Fruit fly (Drosophila melanogaster) whole organism, wandering third instar larva: ENCODE results near the gene CG10470.
A peak's percentile ranks its signal among the peaks of the same experiment; 100 is the strongest.

ENCODE experiments used
- Abd-B ChIP-seq: fragments of >200 bp; optimal IDR thresholded peaks from 2 replicates; lab custom pipeline; 2017; ENCODE audit warnings: missing biosample characterization, missing genetic modification characterization
- CG32264 ChIP-seq: fragments of 200-800 bp; sonication (Bioruptor generic); optimal IDR thresholded peaks from 2 replicates; lab custom pipeline; 2016; ENCODE audit warnings: missing biosample characterization, missing genetic modification characterization
- CG9705 ChIP-seq: fragments of 200-800 bp; sonication (Bioruptor generic); optimal IDR thresholded peaks from 2 replicates; lab custom pipeline; 2018; ENCODE audit warnings: missing biosample characterization, mild to moderate bottlenecking, missing genetic modification characterization
- CrebA ChIP-seq: fragments of 200-800 bp; sonication (Bioruptor generic); optimal IDR thresholded peaks from 2 replicates; lab custom pipeline; 2016; ENCODE audit warnings: missing biosample characterization, mild to moderate bottlenecking, missing genetic modification characterization, borderline replicate concordance
- Dfd ChIP-seq: fragments of >200 bp; optimal IDR thresholded peaks from 2 replicates; lab custom pipeline; 2017; ENCODE audit warnings: missing biosample characterization, missing genetic modification characterization
- Dif ChIP-seq: fragments of 200-275, 200-300 bp; sonication (Bioruptor generic); optimal IDR thresholded peaks from 2 replicates; lab custom pipeline; 2018; ENCODE audit warnings: missing biosample characterization, missing genetic modification characterization; ENCODE audit not compliant: partially characterized antibody
- GATAd ChIP-seq: sonication (Bioruptor generic); optimal IDR thresholded peaks from 2 replicates; lab custom pipeline; 2016; ENCODE audit warnings: missing biosample characterization, missing genetic modification characterization
- HLH106 ChIP-seq: fragments of 200-800 bp; optimal IDR thresholded peaks from 3 replicates; lab custom pipeline; 2019; ENCODE audit warnings: missing biosample characterization, mild to moderate bottlenecking, missing genetic modification characterization, moderate library complexity
- Hnf4 ChIP-seq: fragments of 200-800 bp; sonication (Bioruptor generic); optimal IDR thresholded peaks from 2 replicates; lab custom pipeline; 2016; ENCODE audit warnings: missing biosample characterization, mild to moderate bottlenecking, missing genetic modification characterization
- Hr78 ChIP-seq: fragments of >200 bp; optimal IDR thresholded peaks from 2 replicates; lab custom pipeline; 2017; ENCODE audit warnings: missing biosample characterization, missing genetic modification characterization
- Hr83 ChIP-seq: fragments of 200-300 bp; sonication (Bioruptor generic); optimal IDR thresholded peaks from 2 replicates; lab custom pipeline; 2016; ENCODE audit warnings: missing biosample characterization, mild to moderate bottlenecking, missing genetic modification characterization, moderate library complexity; ENCODE audit not compliant: poor library complexity, severe bottlenecking
- Jra ChIP-seq: sonication (Bioruptor generic); optimal IDR thresholded peaks from 2 replicates; lab custom pipeline; 2016; ENCODE audit warnings: missing biosample characterization, missing genetic modification characterization
- Mio ChIP-seq: sonication (Bioruptor generic); optimal IDR thresholded peaks from 2 replicates; lab custom pipeline; 2016; ENCODE audit warnings: missing biosample characterization, missing genetic modification characterization
- Myc ChIP-seq: fragments of >200 bp; optimal IDR thresholded peaks from 2 replicates; lab custom pipeline; 2017
- N ChIP-seq: fragments of >200 bp; optimal IDR thresholded peaks from 2 replicates; lab custom pipeline; 2018; ENCODE audit warnings: missing biosample characterization, missing external identifiers, missing genetic modification characterization
- OdsH ChIP-seq: fragments of 200-800 bp; sonication (Bioruptor generic); optimal IDR thresholded peaks from 2 replicates; lab custom pipeline; 2016; ENCODE audit warnings: missing biosample characterization, mild to moderate bottlenecking, missing genetic modification characterization
- Rel ChIP-seq, 2 experiments: fragments of 200-800 bp; sonication (Bioruptor generic) in 1 of 2; optimal IDR thresholded peaks; 2 replicates in 1 of 2; 3 replicates in 1 of 2; lab custom pipeline; 2016 to 2019; ENCODE audit warnings: mild to moderate bottlenecking in 2 of 2, missing biosample characterization in 2 of 2, missing genetic modification characterization in 2 of 2, moderate library complexity in 1 of 2
- Sp1 ChIP-seq: fragments of 200-800 bp; sonication (Bioruptor generic); optimal IDR thresholded peaks from 3 replicates; lab custom pipeline; 2019; ENCODE audit warnings: missing biosample characterization, mild to moderate bottlenecking, missing genetic modification characterization, moderate library complexity
- Vsx2 ChIP-seq: fragments of 200-300, 225-300 bp; sonication (Bioruptor generic); optimal IDR thresholded peaks from 2 replicates; lab custom pipeline; 2018; ENCODE audit warnings: missing biosample characterization, missing genetic modification characterization; ENCODE audit not compliant: partially characterized antibody
- br ChIP-seq: fragments of 200-800 bp; sonication (Bioruptor generic); optimal IDR thresholded peaks from 2 replicates; lab custom pipeline; 2016; ENCODE audit warnings: missing biosample characterization, missing genetic modification characterization
- brk ChIP-seq: fragments of 200-800 bp; sonication (Bioruptor generic); optimal IDR thresholded peaks from 2 replicates; lab custom pipeline; 2016; ENCODE audit warnings: missing biosample characterization, mild to moderate bottlenecking, missing genetic modification characterization
- dl ChIP-seq, 2 experiments: fragments of 175-275, 200-275 bp in 1 of 2; fragments of 200-275 bp in 1 of 2; sonication (Bioruptor generic); optimal IDR thresholded peaks; lab custom pipeline; 2018; ENCODE audit warnings: mild to moderate bottlenecking in 2 of 2, missing biosample characterization in 2 of 2, missing genetic modification characterization in 2 of 2, moderate library complexity in 2 of 2; ENCODE audit not compliant: partially characterized antibody in 2 of 2, insufficient read depth in 1 of 2
- dmrt93B ChIP-seq: fragments of 200-800 bp; sonication (Bioruptor generic); optimal IDR thresholded peaks from 2 replicates; lab custom pipeline; 2018; ENCODE audit warnings: missing biosample characterization, mild to moderate bottlenecking, missing genetic modification characterization
- dsf ChIP-seq: sonication (Bioruptor generic); optimal IDR thresholded peaks from 2 replicates; lab custom pipeline; 2016; ENCODE audit warnings: missing biosample characterization, missing genetic modification characterization, borderline replicate concordance
- ey ChIP-seq: fragments of 200-800 bp; sonication (Bioruptor generic); optimal IDR thresholded peaks from 2 replicates; lab custom pipeline; 2016; ENCODE audit warnings: missing biosample characterization, missing genetic modification characterization
- foxo ChIP-seq, 2 experiments: fragments of 200-800 bp; sonication (Bioruptor generic); optimal IDR thresholded peaks; 2 replicates in 1 of 2; 3 replicates in 1 of 2; lab custom pipeline; 2016 to 2017; ENCODE audit warnings: missing biosample characterization in 2 of 2, missing genetic modification characterization in 2 of 2
- fru ChIP-seq: fragments of 200-800 bp; sonication (Bioruptor generic); optimal IDR thresholded peaks from 3 replicates; lab custom pipeline; 2016; ENCODE audit warnings: missing biosample characterization, mild to moderate bottlenecking, missing genetic modification characterization
- h ChIP-seq: fragments of 200-800 bp; sonication (Bioruptor generic); optimal IDR thresholded peaks from 3 replicates; lab custom pipeline; 2016; ENCODE audit warnings: missing biosample characterization, mild to moderate bottlenecking, missing genetic modification characterization
- jim ChIP-seq: fragments of 175-275, 200-325 bp; sonication (Bioruptor generic); optimal IDR thresholded peaks from 2 replicates; lab custom pipeline; 2016; ENCODE audit warnings: missing biosample characterization, mild to moderate bottlenecking, missing genetic modification characterization
- lola ChIP-seq: fragments of >200 bp; optimal IDR thresholded peaks from 2 replicates; lab custom pipeline; 2017; ENCODE audit warnings: missing biosample characterization, missing genetic modification characterization
- pan ChIP-seq: fragments of >200 bp; optimal IDR thresholded peaks from 2 replicates; lab custom pipeline; 2017
- psq ChIP-seq: fragments of 200-800 bp; sonication (Bioruptor generic); optimal IDR thresholded peaks from 3 replicates; lab custom pipeline; 2017; ENCODE audit warnings: missing biosample characterization, mild to moderate bottlenecking, missing genetic modification characterization, moderate library complexity
- rgr ChIP-seq: fragments of 200-800 bp; sonication (Bioruptor generic); optimal IDR thresholded peaks from 3 replicates; lab custom pipeline; 2016; ENCODE audit warnings: missing biosample characterization, mild to moderate bottlenecking, missing genetic modification characterization
- sage ChIP-seq: fragments of 200-800 bp; sonication (Bioruptor generic); optimal IDR thresholded peaks from 2 replicates; lab custom pipeline; 2016; ENCODE audit warnings: missing biosample characterization, mild to moderate bottlenecking, missing genetic modification characterization
- sv ChIP-seq: fragments of 200-800 bp; sonication (Bioruptor generic); optimal IDR thresholded peaks from 3 replicates; lab custom pipeline; 2016; ENCODE audit warnings: missing biosample characterization, missing genetic modification characterization
- tai ChIP-seq: sonication (Bioruptor generic); optimal IDR thresholded peaks from 2 replicates; lab custom pipeline; 2016; ENCODE audit warnings: missing biosample characterization, missing genetic modification characterization
- usp ChIP-seq: fragments of >200 bp; optimal IDR thresholded peaks from 2 replicates; lab custom pipeline; 2017; ENCODE audit warnings: missing biosample characterization, missing genetic modification characterization
- woc ChIP-seq: sonication (Bioruptor generic); optimal IDR thresholded peaks from 2 replicates; lab custom pipeline; 2016; ENCODE audit warnings: missing biosample characterization, mild to moderate bottlenecking, missing genetic modification characterization

The CG10470 gene

DNA sequence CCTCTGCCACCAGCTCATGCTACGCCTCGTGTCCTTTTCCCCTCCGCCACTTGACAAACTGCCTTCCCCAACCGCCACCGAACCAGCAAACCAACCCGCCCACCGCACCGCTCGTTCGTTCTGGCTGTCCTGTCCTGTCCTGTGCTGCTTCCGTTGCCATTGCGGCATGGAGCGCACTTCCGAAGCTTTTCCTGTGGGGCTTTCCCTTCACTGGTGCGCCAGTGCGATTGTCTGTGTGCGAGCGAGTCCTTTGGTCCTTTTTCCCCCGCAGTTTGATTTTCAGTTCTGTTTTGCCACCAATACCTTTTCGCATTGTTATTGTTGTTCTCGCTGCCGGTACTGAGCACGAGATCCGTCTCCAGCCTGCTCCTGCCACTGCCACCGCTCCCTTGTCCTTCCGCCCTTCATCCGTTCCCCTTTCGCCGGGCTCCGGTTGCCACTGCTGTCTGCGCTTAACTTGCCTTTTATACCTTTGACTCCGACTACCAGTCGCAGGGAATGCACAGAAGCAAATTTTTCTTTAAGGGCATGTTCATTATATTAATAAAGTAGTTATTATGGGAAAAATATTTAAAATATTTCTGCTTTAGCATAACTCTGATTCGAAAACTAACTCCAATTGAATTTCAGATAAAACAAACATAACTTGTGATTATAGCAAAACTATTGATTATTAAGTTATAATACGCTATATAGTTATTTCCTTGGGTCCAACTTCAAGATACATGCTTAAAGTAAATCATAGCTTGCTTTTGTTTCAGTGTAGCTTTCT, 24.7 kb upstream of the CG10470 start:
- TF ChIP-seq foxo (GFP tag; optimal IDR thresholded peaks at IDR 0.05; lab: Kevin White, UChicago) (peak in 1 of 2 experiments; percentile 69), h (peak; percentile 60), CrebA (no peak), Hnf4 (GFP tag; lab: Kevin White, UChicago) (no peak), ey (peak; percentile 51), Myc (lab: Kevin White, UChicago) (no peak), N (GFP tag; lab: Kevin White, UChicago) (no peak), fru (GFP tag; lab: Kevin White, UChicago) (peak; percentile 61), Sp1 (GFP tag; lab: Kevin White, UChicago) (peak; percentile 78), Dif (GFP tag; lab: Kevin White, UChicago) (no peak), Dfd (GFP tag; lab: Kevin White, UChicago) (no peak), psq (GFP tag; lab: Kevin White, UChicago) (peak; percentile 56), GATAd (GFP tag; lab: Kevin White, UChicago) (no peak), br (GFP tag; lab: Kevin White, UChicago) (peak; percentile 24), dmrt93B (GFP tag; lab: Kevin White, UChicago) (peak; percentile 49), OdsH (GFP tag; lab: Kevin White, UChicago) (peak; percentile 41), HLH106 (tag; lab: Kevin White, UChicago) (peak; percentile 76), Vsx2 (GFP tag; lab: Kevin White, UChicago) (no peak), dsf (no peak), Hr78 (GFP tag; lab: Kevin White, UChicago) (no peak), CG32264 (no peak), Mio (GFP tag; lab: Kevin White, UChicago) (no peak), tai (GFP tag; lab: Kevin White, UChicago) (no peak), Rel (GFP tag; optimal IDR thresholded peaks at IDR 0.05; lab: Kevin White, UChicago) (no peak), Rel (tag; optimal IDR thresholded peaks at IDR 0.05; lab: Kevin White, UChicago) (peak; percentile 5), Jra (no peak), sage (GFP tag; lab: Kevin White, UChicago) (no peak), woc (GFP tag; lab: Kevin White, UChicago) (no peak), brk (GFP tag; lab: Kevin White, UChicago) (no peak), Hr83 (GFP tag; lab: Kevin White, UChicago) (no peak), CG9705 (GFP tag; lab: Kevin White, UChicago) (peak; percentile 51), sv (GFP tag; lab: Kevin White, UChicago) (peak; percentile 9), rgr (GFP tag; lab: Kevin White, UChicago) (peak; percentile 52), usp (GFP tag; lab: Kevin White, UChicago) (no peak), dl (GFP tag; optimal IDR thresholded peaks at IDR 0.05; lab: Kevin White, UChicago; ENCODE audit: insufficient read depth in 1 of 2, partially characterized antibody in 2 of 2) (no peak), jim (GFP tag; lab: Kevin White, UChicago) (no peak), Abd-B (GFP tag; lab: Kevin White, UChicago) (no peak), lola (GFP tag; lab: Kevin White, UChicago) (no peak), pan (lab: Kevin White, UChicago) (no peak)
- TF ChIP-seq, all 38 proteins: peak for 14

dm6 chr2L:19024744-19025059, 24.2 kb upstream of the CG10470 start:
- TF ChIP-seq br (GFP tag; lab: Kevin White, UChicago) = no peak
- TF ChIP-seq OdsH (GFP tag; lab: Kevin White, UChicago) = no peak
- no peak for TF ChIP-seq Abd-B (GFP tag; lab: Kevin White, UChicago)
- TF ChIP-seq lola (GFP tag; lab: Kevin White, UChicago) = no peak
- no peak for TF ChIP-seq CrebA
- no peak for TF ChIP-seq dmrt93B (GFP tag; lab: Kevin White, UChicago)
- no peak for TF ChIP-seq GATAd (GFP tag; lab: Kevin White, UChicago)
- no peak for TF ChIP-seq tai (GFP tag; lab: Kevin White, UChicago)
- no peak for TF ChIP-seq CG9705 (GFP tag; lab: Kevin White, UChicago)
- no peak for TF ChIP-seq Mio (GFP tag; lab: Kevin White, UChicago)
